Worm (Caenorhabditis elegans) whole organism, L4 larva: ENCODE measurements around the gene nhr-117.

Source experiments
- F37D6.2 ChIP-seq: sonication (generic microtip); optimal IDR thresholded peaks from 2 replicates; lab custom pipeline; 2016; ENCODE audit warnings: mild to moderate bottlenecking, missing genetic modification characterization, missing compliant biosample characterization
- nhr-10 ChIP-seq: fragments of 150-350 bp; optimal IDR thresholded peaks from 2 replicates; lab custom pipeline; 2014; ENCODE audit warnings: missing biosample characterization, missing genetic modification characterization
- unc-39 ChIP-seq: sonication (generic microtip); optimal IDR thresholded peaks from 2 replicates; lab custom pipeline; 2017; ENCODE audit warnings: missing biosample characterization, missing genetic modification characterization
- zag-1 ChIP-seq: fragments of 150-350 bp; optimal IDR thresholded peaks from 2 replicates; lab custom pipeline; 2014; ENCODE audit warnings: missing biosample characterization, missing genetic modification characterization

DNA sequence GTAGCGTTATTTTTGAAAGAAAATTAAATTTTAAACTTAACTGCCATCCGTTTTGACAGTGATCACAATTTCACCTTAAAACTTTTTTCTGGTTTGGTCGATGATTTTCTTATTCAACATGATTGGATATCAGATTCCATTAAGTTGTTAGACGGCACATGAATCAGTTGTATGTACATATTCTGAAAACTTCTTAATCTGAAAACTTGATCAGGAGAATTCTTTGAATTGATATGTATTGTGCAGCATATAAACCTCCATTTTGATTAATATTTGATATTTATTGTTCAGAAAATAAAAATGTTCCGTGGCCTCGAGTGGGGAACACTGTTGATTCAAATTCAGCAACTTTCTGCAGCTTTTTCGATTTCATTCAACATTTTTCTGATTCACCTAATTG, 18.7 kb upstream of the nhr-117 start, which contains the start of gene str-221:
- no peak for TF ChIP-seq unc-39 (tag; lab: Kevin White, UChicago)
- TF ChIP-seq zag-1 (tag; lab: Kevin White, UChicago), result no peak
- no peak for TF ChIP-seq nhr-10 (tag; lab: Kevin White, UChicago)
- TF ChIP-seq F37D6.2 (tag; lab: Kevin White, UChicago), result no peak
